Fruit fly (Drosophila melanogaster) whole organism, embryonic: ENCODE data around the gene CG5160.
A peak's percentile ranks its signal among the peaks of the same experiment; 100 is the strongest.

ENCODE experiments used
- B-H2 ChIP-seq: fragments of 200-800 bp; sonication (Bioruptor generic); optimal IDR thresholded peaks from 2 replicates; lab custom pipeline; 2018; ENCODE audit warnings: missing biosample characterization, mild to moderate bottlenecking, missing genetic modification characterization
- CG10654 ChIP-seq: fragments of 200-800 bp; sonication (Bioruptor generic); optimal IDR thresholded peaks from 2 replicates; lab custom pipeline; 2016; ENCODE audit warnings: missing biosample characterization, missing genetic modification characterization
- CG11456 ChIP-seq: fragments of 200-800 bp; sonication (Bioruptor generic); IDR thresholded peaks from 3 replicates; pipeline ENCODE4 v1.3.6; 2022; ENCODE audit warnings: missing biosample characterization, missing genetic modification characterization
- CG12236 ChIP-seq: fragments of 200-800 bp; sonication (Bioruptor generic); optimal IDR thresholded peaks from 2 replicates; lab custom pipeline; 2016; ENCODE audit warnings: missing biosample characterization, missing genetic modification characterization
- CG12942 ChIP-seq: fragments of 200-800 bp; sonication (Bioruptor generic); optimal IDR thresholded peaks from 3 replicates; lab custom pipeline; 2016; ENCODE audit warnings: missing biosample characterization, missing genetic modification characterization
- CG13287 ChIP-seq: fragments of 200-800 bp; sonication (Bioruptor generic); IDR thresholded peaks from 2 replicates; pipeline ENCODE4 v1.3.6; 2022; ENCODE audit warnings: missing biosample characterization, missing genetic modification characterization; ENCODE audit not compliant: partially characterized antibody
- CG13424 ChIP-seq: fragments of 200-800 bp; sonication (Bioruptor generic); optimal IDR thresholded peaks from 2 replicates; lab custom pipeline; 2019; ENCODE audit warnings: missing biosample characterization, mild to moderate bottlenecking, missing genetic modification characterization, moderate library complexity
- CG15601 ChIP-seq: fragments of 200-800 bp; sonication (Bioruptor generic); optimal IDR thresholded peaks from 3 replicates; lab custom pipeline; 2019; ENCODE audit warnings: missing biosample characterization, mild to moderate bottlenecking, missing genetic modification characterization, moderate library complexity
- CG16813 ChIP-seq: fragments of 200-800 bp; sonication (Bioruptor generic); IDR thresholded peaks from 3 replicates; pipeline ENCODE4 v1.3.6; 2022; ENCODE audit warnings: missing biosample characterization, missing genetic modification characterization; ENCODE audit not compliant: partially characterized antibody
- CG16815 ChIP-seq: fragments of 200-800 bp; sonication (Bioruptor generic); optimal IDR thresholded peaks from 3 replicates; lab custom pipeline; 2017; ENCODE audit warnings: missing biosample characterization, mild to moderate bottlenecking, missing genetic modification characterization
- CG17361 ChIP-seq: fragments of 200-800 bp; sonication (Bioruptor generic); IDR thresholded peaks from 3 replicates; pipeline ENCODE4 v1.3.6; 2022; ENCODE audit warnings: missing biosample characterization, missing genetic modification characterization
- CG17802 ChIP-seq: fragments of 200-800 bp; sonication (Bioruptor generic); optimal IDR thresholded peaks from 2 replicates; lab custom pipeline; 2018; ENCODE audit warnings: missing biosample characterization, mild to moderate bottlenecking, missing genetic modification characterization, moderate library complexity
- CG18476 ChIP-seq: fragments of 200-800 bp; sonication (Bioruptor generic); optimal IDR thresholded peaks from 2 replicates; lab custom pipeline; 2016; ENCODE audit warnings: missing biosample characterization, mild to moderate bottlenecking, missing genetic modification characterization
- CG2712 ChIP-seq: fragments of 200-800 bp; optimal IDR thresholded peaks from 3 replicates; lab custom pipeline; 2019; ENCODE audit warnings: missing biosample characterization, mild to moderate bottlenecking, missing genetic modification characterization, moderate library complexity
- CG31388 ChIP-seq: fragments of 200-800 bp; sonication (Bioruptor generic); optimal IDR thresholded peaks from 2 replicates; lab custom pipeline; 2016; ENCODE audit warnings: missing biosample characterization, missing genetic modification characterization
- CG33213 ChIP-seq: fragments of 200-800 bp; sonication (Bioruptor generic); optimal IDR thresholded peaks from 3 replicates; lab custom pipeline; 2016; ENCODE audit warnings: missing biosample characterization, missing genetic modification characterization
- CG3847 ChIP-seq: fragments of 200-800 bp; sonication (Bioruptor generic); IDR thresholded peaks from 2 replicates; pipeline ENCODE4 v1.3.6; 2022; ENCODE audit warnings: missing biosample characterization, missing genetic modification characterization
- CG4282 ChIP-seq: fragments of 200-800 bp; sonication (Bioruptor generic); optimal IDR thresholded peaks from 2 replicates; lab custom pipeline; 2016; ENCODE audit warnings: missing biosample characterization, missing genetic modification characterization
- CG6272 ChIP-seq: fragments of 200-800 bp; sonication (Bioruptor generic); IDR thresholded peaks from 2 replicates; pipeline ENCODE4 v1.3.6; 2022; ENCODE audit warnings: missing biosample characterization, missing genetic modification characterization
- CG9215 ChIP-seq: fragments of 200-800 bp; sonication (Bioruptor generic); IDR thresholded peaks from 2 replicates; pipeline ENCODE4 v1.3.6; 2022; ENCODE audit warnings: missing biosample characterization, missing genetic modification characterization
- CG9932 ChIP-seq: fragments of 200-800 bp; sonication (Bioruptor generic); IDR thresholded peaks from 2 replicates; pipeline ENCODE4 v1.3.6; 2022; ENCODE audit warnings: missing biosample characterization, missing genetic modification characterization
- Deaf1 ChIP-seq: fragments of 200-800 bp; optimal IDR thresholded peaks from 3 replicates; lab custom pipeline; 2019; ENCODE audit warnings: missing biosample characterization, mild to moderate bottlenecking, missing genetic modification characterization, moderate library complexity
- Doc3 ChIP-seq: fragments of 200-800 bp; sonication (Bioruptor generic); IDR thresholded peaks from 3 replicates; pipeline ENCODE4 v1.3.6; 2022; ENCODE audit warnings: missing biosample characterization, missing genetic modification characterization; ENCODE audit not compliant: partially characterized antibody
- H2.0 ChIP-seq: fragments of 200-800 bp; sonication (Bioruptor generic); IDR thresholded peaks from 2 replicates; pipeline ENCODE4 v1.3.6; 2022; ENCODE audit warnings: missing biosample characterization, missing genetic modification characterization
- NC2α ChIP-seq: fragments of 200-800 bp; sonication (Bioruptor generic); optimal IDR thresholded peaks from 2 replicates; lab custom pipeline; 2016; ENCODE audit warnings: missing biosample characterization, missing genetic modification characterization
- Nf-YC ChIP-seq: fragments of 200-800 bp; optimal IDR thresholded peaks from 3 replicates; lab custom pipeline; 2019; ENCODE audit warnings: missing biosample characterization, mild to moderate bottlenecking, missing genetic modification characterization, moderate library complexity
- Oaz ChIP-seq: fragments of 200-800 bp; sonication (Bioruptor generic); IDR thresholded peaks from 2 replicates; pipeline ENCODE4 v1.3.6; 2022; ENCODE audit warnings: missing biosample characterization, missing genetic modification characterization
- Scr ChIP-seq: fragments of 200-800 bp; sonication (Bioruptor generic); IDR thresholded peaks from 2 replicates; pipeline ENCODE4 v1.3.6; 2022; ENCODE audit warnings: missing biosample characterization, missing genetic modification characterization; ENCODE audit not compliant: partially characterized antibody
- Xrp1 ChIP-seq: fragments of 200-800 bp; sonication (Bioruptor generic); IDR thresholded peaks from 2 replicates; pipeline ENCODE4 v1.3.6; 2022; ENCODE audit warnings: missing biosample characterization, missing genetic modification characterization
- bcd ChIP-seq: fragments of 200-800 bp; sonication (Bioruptor generic); optimal IDR thresholded peaks from 2 replicates; lab custom pipeline; 2017; ENCODE audit warnings: missing biosample characterization, mild to moderate bottlenecking, missing genetic modification characterization
- bigmax ChIP-seq: fragments of 200-800 bp; sonication (Bioruptor generic); optimal IDR thresholded peaks from 2 replicates; lab custom pipeline; 2018; ENCODE audit warnings: missing biosample characterization, mild to moderate bottlenecking, missing genetic modification characterization
- br ChIP-seq: fragments of >200 bp; optimal IDR thresholded peaks from 2 replicates; lab custom pipeline; 2017
- cg ChIP-seq: fragments of 200-800 bp; sonication (Bioruptor generic); optimal IDR thresholded peaks from 3 replicates; lab custom pipeline; 2019; ENCODE audit warnings: missing biosample characterization, mild to moderate bottlenecking, missing genetic modification characterization, moderate library complexity
- chif ChIP-seq, 2 experiments: fragments of 200-800 bp; sonication (Bioruptor generic); optimal IDR thresholded peaks; 3 replicates each; lab custom pipeline; 2016; ENCODE audit warnings: missing biosample characterization in 2 of 2, missing genetic modification characterization in 2 of 2
- chn ChIP-seq: fragments of 200-800 bp; sonication (Bioruptor generic); optimal IDR thresholded peaks from 2 replicates; lab custom pipeline; 2016; ENCODE audit warnings: missing biosample characterization, missing genetic modification characterization
- da ChIP-seq: fragments of 200-800 bp; sonication (Bioruptor generic); optimal IDR thresholded peaks from 2 replicates; lab custom pipeline; 2016; ENCODE audit warnings: missing biosample characterization, missing genetic modification characterization
- dati ChIP-seq: fragments of 200-800 bp; sonication (Bioruptor generic); IDR thresholded peaks from 2 replicates; pipeline ENCODE4 v1.3.6; 2022; ENCODE audit warnings: missing biosample characterization, missing genetic modification characterization
- dmrt99B ChIP-seq: fragments of 200-800 bp; sonication (Bioruptor generic); optimal IDR thresholded peaks from 2 replicates; lab custom pipeline; 2018; ENCODE audit warnings: missing biosample characterization, mild to moderate bottlenecking, missing genetic modification characterization, moderate library complexity
- gce ChIP-seq: fragments of 200-800 bp; sonication (Bioruptor generic); IDR thresholded peaks from 3 replicates; pipeline ENCODE4 v1.3.6; 2022; ENCODE audit warnings: missing biosample characterization, missing genetic modification characterization
- grau ChIP-seq: fragments of 200-800 bp; optimal IDR thresholded peaks from 3 replicates; lab custom pipeline; 2019; ENCODE audit warnings: missing biosample characterization, mild to moderate bottlenecking, missing genetic modification characterization, moderate library complexity
- gsb-n ChIP-seq: fragments of 200-800 bp; sonication (Bioruptor generic); optimal IDR thresholded peaks from 3 replicates; lab custom pipeline; 2018; ENCODE audit warnings: missing biosample characterization, mild to moderate bottlenecking, missing genetic modification characterization
- hbn ChIP-seq: fragments of 200-800 bp; sonication (Bioruptor generic); IDR thresholded peaks from 2 replicates; pipeline ENCODE4 v1.3.6; 2022; ENCODE audit warnings: missing biosample characterization, missing genetic modification characterization; ENCODE audit not compliant: partially characterized antibody
- jigr1 ChIP-seq: fragments of 200-800 bp; sonication (Bioruptor generic); IDR thresholded peaks from 3 replicates; pipeline ENCODE4 v1.3.6; 2022; ENCODE audit warnings: missing biosample characterization, missing genetic modification characterization
- kni ChIP-seq: fragments of 200-800 bp; sonication (Bioruptor generic); optimal IDR thresholded peaks from 3 replicates; lab custom pipeline; 2017; ENCODE audit warnings: mild to moderate bottlenecking, missing biosample characterization, missing genetic modification reagents, missing genetic modification characterization
- onecut ChIP-seq: fragments of 200-800 bp; sonication (Bioruptor generic); IDR thresholded peaks from 2 replicates; pipeline ENCODE4 v1.3.6; 2022; ENCODE audit warnings: missing biosample characterization, missing genetic modification characterization
- pho ChIP-seq: fragments of 200-800 bp; sonication (Bioruptor generic); optimal IDR thresholded peaks from 2 replicates; lab custom pipeline; 2016; ENCODE audit warnings: missing biosample characterization, missing genetic modification characterization
- pita ChIP-seq: fragments of 200-800 bp; sonication (Bioruptor generic); optimal IDR thresholded peaks from 2 replicates; lab custom pipeline; 2017; ENCODE audit warnings: missing biosample characterization, mild to moderate bottlenecking, missing genetic modification characterization
- pzg ChIP-seq: fragments of 200-800 bp; sonication (Bioruptor generic); optimal IDR thresholded peaks from 3 replicates; lab custom pipeline; 2018; ENCODE audit warnings: missing biosample characterization, mild to moderate bottlenecking, missing genetic modification characterization, moderate library complexity
- ranshi ChIP-seq: fragments of 200-800 bp; sonication (Bioruptor generic); IDR thresholded peaks from 2 replicates; pipeline ENCODE4 v1.3.6; 2022; ENCODE audit warnings: missing biosample characterization, missing genetic modification characterization
- run ChIP-seq: fragments of 200-800 bp; sonication (Bioruptor generic); optimal IDR thresholded peaks from 3 replicates; lab custom pipeline; 2018; ENCODE audit warnings: missing biosample characterization, mild to moderate bottlenecking, missing genetic modification characterization
- sna ChIP-seq: fragments of 200-800 bp; sonication (Bioruptor generic); IDR thresholded peaks from 2 replicates; pipeline ENCODE4 v1.3.6; 2022; ENCODE audit warnings: missing biosample characterization, missing genetic modification characterization; ENCODE audit not compliant: partially characterized antibody
- ttk ChIP-seq: fragments of 200-800 bp; sonication (Bioruptor generic); IDR thresholded peaks from 2 replicates; pipeline ENCODE4 v2.1.2; 2022; ENCODE audit warnings: missing biosample characterization, missing genetic modification characterization

The CG5160 gene

dm6 chr2L:7401627-7402026, 3.1 kb upstream of the CG5160 start (continued):
- TF ChIP-seq CG11456 (GFP tag; lab: Robert Waterston, UW) (peak; percentile 76; the same call in 2 of the 3 replicates), CG31388 (GFP tag; lab: Kevin White, UChicago) (no peak), CG15601 (peak; percentile 51), CG13287 (no peak), hbn (GFP tag; lab: Robert Waterston, UW) (no peak), dati (peak; percentile 59), cg (GFP tag; lab: Kevin White, UChicago) (no peak), br (no peak), CG2712 (tag; lab: Kevin White, UChicago) (peak; percentile 86), bcd (GFP tag; lab: Kevin White, UChicago) (peak; percentile 57), CG6272 (peak; percentile 33), da (no peak), run (tag; lab: Kevin White, UChicago) (peak; percentile 33), onecut (GFP tag; lab: Robert Waterston, UW) (0 out of 2 replicates have a peak, but pooled peaks have one; percentile 39), CG9215 (GFP tag; lab: Robert Waterston, UW) (peak; percentile 62), bigmax (GFP tag; lab: Kevin White, UChicago) (no peak), CG18476 (GFP tag; lab: Kevin White, UChicago) (peak; percentile 40), kni (GFP tag; lab: Kevin White, UChicago) (no peak), CG33213 (GFP tag; lab: Kevin White, UChicago) (no peak), dmrt99B (peak; percentile 83), CG16815 (GFP tag; lab: Kevin White, UChicago) (peak; percentile 48), Doc3 (no peak), grau (tag; lab: Kevin White, UChicago) (peak; percentile 96), Xrp1 (GFP tag; lab: Robert Waterston, UW) (peak; percentile 79), CG12942 (GFP tag; lab: Kevin White, UChicago) (peak; percentile 29), CG10654 (GFP tag; lab: Kevin White, UChicago) (peak; percentile 44), CG16813 (no peak), NC2α (GFP tag; lab: Kevin White, UChicago) (no peak), CG3847 (GFP tag; lab: Robert Waterston, UW) (peak; percentile 76), pho (no peak), pzg (GFP tag; lab: Kevin White, UChicago) (no peak), CG13424 (tag; lab: Kevin White, UChicago) (peak; percentile 80), chn (peak; percentile 15), ttk (GFP tag; lab: Robert Waterston, UW) (peak; percentile 83), jigr1 (GFP tag; lab: Robert Waterston, UW) (peak; percentile 59; the same call in 1 of the 3 replicates), B-H2 (GFP tag; lab: Kevin White, UChicago) (peak; percentile 76), Scr (GFP tag; lab: Robert Waterston, UW) (no peak), chif (GFP tag; optimal IDR thresholded peaks at IDR 0.05; lab: Kevin White, UChicago) (peak; percentile 40 to 42), CG17802 (tag; lab: Kevin White, UChicago) (no peak), Nf-YC (tag; lab: Kevin White, UChicago) (peak; percentile 42), CG17361 (GFP tag; lab: Robert Waterston, UW) (peak; percentile 72), CG12236 (GFP tag; lab: Kevin White, UChicago) (no peak), CG4282 (GFP tag; lab: Kevin White, UChicago) (no peak), H2.0 (GFP tag; lab: Robert Waterston, UW) (peak; percentile 74), CG9932 (GFP tag; lab: Robert Waterston, UW) (peak; percentile 92), pita (GFP tag; lab: Kevin White, UChicago) (no peak), Deaf1 (peak; percentile 63), gce (GFP tag; lab: Robert Waterston, UW) (peak; percentile 69; the same call in 1 of the 3 replicates), sna (GFP tag; lab: Robert Waterston, UW) (no peak), ranshi (GFP tag; lab: Robert Waterston, UW) (peak; percentile 79), gsb-n (tag; lab: Kevin White, UChicago) (peak; percentile 79), Oaz (peak; percentile 58)
